Worm (Caenorhabditis elegans): Measurements from ENCODE around the gene mltn-12.

ce11 chrIV:9020840-9021239 is 28.0 kb downstream of the mltn-12 start, which contains the start of gene C53D6.4:
- TF ChIP-seq alr-1 (tag; optimal IDR thresholded peaks at IDR 0.05; ENCODE audit: borderline replicate concordance) (no peak), mep-1 (tag; optimal IDR thresholded peaks at IDR 0.05) (no peak), fkh-10 (GFP tag; optimal IDR thresholded peaks at IDR 0.05) (no peak), ceh-90 (tag; optimal IDR thresholded peaks at IDR 0.05) (no peak), unc-86 (tag; optimal IDR thresholded peaks at IDR 0.05) (no peak), vab-15 (tag; optimal IDR thresholded peaks at IDR 0.05) (no peak), lin-35 (GFP tag; optimal IDR thresholded peaks at IDR 0.05) (no peak), snpc-4 (tag; optimal IDR thresholded peaks at IDR 0.05) (no peak), ceh-82 (tag; optimal IDR thresholded peaks at IDR 0.05) (no peak)

Measured in whole organism, L1 larva.